Worm (Caenorhabditis elegans) whole organism, L4/young adult: Measurements from ENCODE around the gene unc-86.

Experiments used
- W03F9.2 ChIP-seq: fragments of 150-350 bp; optimal IDR thresholded peaks from 2 replicates; lab custom pipeline; 2014; ENCODE audit warnings: missing biosample characterization, missing genetic modification characterization
- dao-5 ChIP-seq: sonication (generic microtip); optimal IDR thresholded peaks from 2 replicates; lab custom pipeline; 2016; ENCODE audit warnings: missing genotype, missing genetic modification characterization, moderate library complexity, missing compliant biosample characterization
- him-1 ChIP-seq: sonication (generic microtip); optimal IDR thresholded peaks from 2 replicates; lab custom pipeline; 2016; ENCODE audit warnings: missing genotype, missing genetic modification reagents, missing genetic modification characterization, missing compliant biosample characterization

- TF ChIP-seq W03F9.2 (tag; lab: Kevin White, UChicago) (no peak), dao-5 (tag; lab: Kevin White, UChicago) (no peak), him-1 (no peak)
These were observed 33.2 kb upstream of the unc-86 start, which contains the start of the genes C02F5.10 and C02F5.2 for ce11 chrIII:8249381-8249780.
